Fruit fly (Drosophila melanogaster) whole organism, adult: Measurements from ENCODE around the gene CG4338.
A peak's percentile ranks its signal among the peaks of the same experiment; 100 is the strongest.

ENCODE experiments used
- CG11617 ChIP-seq: fragments of 200-800 bp; sonication (Bioruptor generic); optimal IDR thresholded peaks from 2 replicates; lab custom pipeline; 2017; ENCODE audit warnings: mild to moderate bottlenecking, missing biosample characterization, missing genetic modification reagents, missing genetic modification characterization
- CG12768 ChIP-seq: fragments of 200-800 bp; sonication (Bioruptor generic); optimal IDR thresholded peaks from 2 replicates; lab custom pipeline; 2017; ENCODE audit warnings: missing biosample characterization, missing genetic modification characterization, mild to moderate bottlenecking, moderate library complexity, missing genetic modification reagents
- CG14711 ChIP-seq: fragments of 200-800 bp; sonication (Bioruptor generic); optimal IDR thresholded peaks from 2 replicates; lab custom pipeline; 2018; ENCODE audit warnings: missing biosample characterization, mild to moderate bottlenecking, missing genetic modification characterization, moderate library complexity
- CG1620 ChIP-seq: fragments of 200-800 bp; sonication (Bioruptor generic); optimal IDR thresholded peaks from 2 replicates; lab custom pipeline; 2016; ENCODE audit warnings: missing biosample characterization, missing genetic modification characterization
- CG33017 ChIP-seq: fragments of 200-800 bp; sonication (Bioruptor generic); optimal IDR thresholded peaks from 2 replicates; lab custom pipeline; 2018; ENCODE audit warnings: missing biosample characterization, mild to moderate bottlenecking, missing genetic modification characterization, moderate library complexity
- CG5204 ChIP-seq: fragments of 200-800 bp; sonication (Bioruptor generic); optimal IDR thresholded peaks from 2 replicates; lab custom pipeline; 2016; ENCODE audit warnings: missing biosample characterization, missing genetic modification characterization
- CG7045 ChIP-seq: fragments of 200-800 bp; sonication (Bioruptor generic); optimal IDR thresholded peaks from 2 replicates; lab custom pipeline; 2017; ENCODE audit warnings: missing biosample characterization, mild to moderate bottlenecking, missing genetic modification characterization
- CG7101 ChIP-seq: fragments of 200-800 bp; sonication (Bioruptor generic); optimal IDR thresholded peaks from 2 replicates; lab custom pipeline; 2018; ENCODE audit warnings: missing biosample characterization, mild to moderate bottlenecking, missing genetic modification characterization, moderate library complexity
- Clk ChIP-seq: fragments of 200-800 bp; sonication (Bioruptor generic); optimal IDR thresholded peaks from 2 replicates; lab custom pipeline; 2017; ENCODE audit warnings: missing biosample characterization, missing genetic modification characterization
- Crg-1 ChIP-seq: fragments of 200-800 bp; sonication (Bioruptor generic); optimal IDR thresholded peaks from 2 replicates; lab custom pipeline; 2016; ENCODE audit warnings: missing biosample characterization, missing genetic modification characterization
- Hr96 ChIP-seq: fragments of 200-800 bp; sonication (Bioruptor generic); optimal IDR thresholded peaks from 2 replicates; lab custom pipeline; 2016; ENCODE audit warnings: missing biosample characterization, missing genetic modification characterization
- Mnt ChIP-seq: fragments of 200-800 bp; sonication (Bioruptor generic); optimal IDR thresholded peaks from 2 replicates; lab custom pipeline; 2016; ENCODE audit warnings: missing biosample characterization, mild to moderate bottlenecking, missing genetic modification characterization
- bab1 ChIP-seq: fragments of 200-800 bp; sonication (Bioruptor generic); optimal IDR thresholded peaks from 3 replicates; lab custom pipeline; 2019; ENCODE audit warnings: missing biosample characterization, mild to moderate bottlenecking, missing genetic modification characterization, moderate library complexity
- cic ChIP-seq: fragments of 200-800 bp; sonication (Bioruptor generic); optimal IDR thresholded peaks from 2 replicates; lab custom pipeline; 2017; ENCODE audit warnings: missing biosample characterization, mild to moderate bottlenecking, missing genetic modification characterization, moderate library complexity
- cnc ChIP-seq, 2 experiments: fragments of >200 bp; optimal IDR thresholded peaks; 2 replicates each; lab custom pipeline; 2017
- kay ChIP-seq: fragments of 200-800 bp; sonication (Bioruptor generic); peaks from one replicate; lab custom pipeline; 2016; ENCODE audit warnings: missing biosample characterization, missing genetic modification characterization, borderline replicate concordance
- ovo ChIP-seq: fragments of 200-800 bp; sonication (Bioruptor generic); optimal IDR thresholded peaks from 2 replicates; lab custom pipeline; 2016; ENCODE audit warnings: missing biosample characterization, missing genetic modification characterization
- pad ChIP-seq: fragments of 200-800 bp; sonication (Bioruptor generic); optimal IDR thresholded peaks from 3 replicates; lab custom pipeline; 2017; ENCODE audit warnings: missing biosample characterization, missing genetic modification characterization, mild to moderate bottlenecking, moderate library complexity, missing genetic modification reagents
- tj ChIP-seq: fragments of 200-800 bp; sonication (Bioruptor generic); optimal IDR thresholded peaks from 3 replicates; lab custom pipeline; 2017; ENCODE audit warnings: missing biosample characterization, mild to moderate bottlenecking, missing genetic modification characterization, moderate library complexity
- toe ChIP-seq: fragments of 200-800 bp; sonication (Bioruptor generic); optimal IDR thresholded peaks from 2 replicates; lab custom pipeline; 2016; ENCODE audit warnings: missing biosample characterization, missing genetic modification characterization

The CG4338 gene

dm6 chr3R:15288802-15289201, 13.5 kb downstream of the CG4338 start:
- TF ChIP-seq cic (no peak), CG7045 (no peak), Crg-1 (GFP tag; lab: Kevin White, UChicago) (no peak), Hr96 (GFP tag; lab: Kevin White, UChicago) (no peak), ovo (GFP tag; lab: Kevin White, UChicago) (no peak), tj (GFP tag; lab: Kevin White, UChicago) (no peak), CG33017 (tag; lab: Kevin White, UChicago) (no peak), bab1 (GFP tag; lab: Kevin White, UChicago) (no peak), cnc (optimal IDR thresholded peaks at IDR 0.05; lab: Kevin White, UChicago) (no peak), toe (GFP tag; lab: Kevin White, UChicago) (no peak), Mnt (no peak), Clk (GFP tag; lab: Kevin White, UChicago) (no peak), pad (GFP tag; lab: Kevin White, UChicago) (no peak), CG7101 (tag; lab: Kevin White, UChicago) (no peak), kay (GFP tag; lab: Kevin White, UChicago) (no peak), CG11617 (GFP tag; lab: Kevin White, UChicago) (no peak), CG5204 (GFP tag; lab: Kevin White, UChicago) (no peak), CG12768 (no peak)

DNA sequence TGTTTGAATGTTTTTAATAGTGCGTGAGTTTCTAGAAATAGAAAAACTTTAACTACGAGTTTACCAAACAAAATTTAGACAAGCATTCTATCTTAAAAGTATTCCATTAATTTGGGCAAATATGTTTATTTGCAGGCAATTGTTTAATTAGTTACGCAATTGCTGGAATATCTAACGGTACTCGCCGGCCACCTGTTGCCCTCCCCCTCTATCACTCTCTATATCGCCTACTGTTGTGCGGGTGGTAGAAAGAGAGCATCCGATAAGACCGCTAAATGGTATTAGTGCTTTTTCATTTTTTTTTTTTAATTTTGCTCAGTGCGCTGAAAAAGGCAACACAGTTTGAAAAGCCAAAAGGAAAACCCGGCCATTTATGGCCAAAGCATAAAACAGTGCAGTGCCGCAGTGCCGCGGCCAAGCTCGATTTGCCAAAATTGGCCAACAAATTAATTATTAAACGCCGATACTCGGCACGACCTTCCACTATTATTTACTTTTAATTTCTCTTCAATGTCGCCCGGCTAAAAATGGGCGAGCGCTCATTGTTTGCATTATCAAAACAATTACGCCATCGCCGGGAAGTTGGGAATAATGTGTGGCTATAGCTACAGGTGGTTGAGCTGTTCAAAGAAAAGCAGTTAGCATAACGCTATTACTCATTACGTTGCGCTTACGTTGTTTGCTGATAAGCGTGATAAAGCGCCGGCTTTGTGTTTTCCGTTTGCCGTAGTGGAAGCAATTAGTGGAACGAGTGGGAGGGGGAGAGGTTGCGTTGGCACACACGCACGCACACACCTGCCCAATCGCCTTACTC, 14.7 kb downstream of the CG4338 start:
- TF ChIP-seq ovo (GFP tag; lab: Kevin White, UChicago) (peak; percentile 98), bab1 (GFP tag; lab: Kevin White, UChicago) (no peak), CG7101 (tag; lab: Kevin White, UChicago) (no peak), CG1620 (no peak), pad (GFP tag; lab: Kevin White, UChicago) (peak; percentile 20), CG11617 (GFP tag; lab: Kevin White, UChicago) (no peak), CG33017 (tag; lab: Kevin White, UChicago) (no peak), CG12768 (no peak)

- TF ChIP-seq Clk (GFP tag; lab: Kevin White, UChicago) (no peak), pad (GFP tag; lab: Kevin White, UChicago) (peak; percentile 85), toe (GFP tag; lab: Kevin White, UChicago) (no peak), Hr96 (GFP tag; lab: Kevin White, UChicago) (no peak), CG12768 (peak; percentile 20), CG33017 (tag; lab: Kevin White, UChicago) (peak; percentile 15), CG7101 (tag; lab: Kevin White, UChicago) (peak; percentile 2), CG7045 (no peak), ovo (GFP tag; lab: Kevin White, UChicago) (peak; percentile 26), kay (GFP tag; lab: Kevin White, UChicago) (peak; percentile 95), Mnt (peak; percentile 41), bab1 (GFP tag; lab: Kevin White, UChicago) (no peak), cic (peak; percentile 53), tj (GFP tag; lab: Kevin White, UChicago) (peak; percentile 78), cnc (optimal IDR thresholded peaks at IDR 0.05; lab: Kevin White, UChicago) (no peak), CG5204 (GFP tag; lab: Kevin White, UChicago) (no peak), CG11617 (GFP tag; lab: Kevin White, UChicago) (no peak), Crg-1 (GFP tag; lab: Kevin White, UChicago) (no peak), CG1620 (peak; percentile 34), CG14711 (tag; lab: Kevin White, UChicago) (no peak)
Measured at dm6 chr3R:15290642-15291118, 15.4 kb downstream of the CG4338 start, which contains the start of gene CG45218. TSS of gene CG45218 (minus strand) at chr3R:15290799.

- TF ChIP-seq toe (GFP tag; lab: Kevin White, UChicago) (no peak), CG14711 (tag; lab: Kevin White, UChicago) (no peak), CG11617 (GFP tag; lab: Kevin White, UChicago) (no peak), cic (no peak), CG1620 (no peak), Crg-1 (GFP tag; lab: Kevin White, UChicago) (peak; percentile 15), CG33017 (tag; lab: Kevin White, UChicago) (no peak), pad (GFP tag; lab: Kevin White, UChicago) (peak; percentile 15), kay (GFP tag; lab: Kevin White, UChicago) (no peak), ovo (GFP tag; lab: Kevin White, UChicago) (no peak), CG12768 (no peak), bab1 (GFP tag; lab: Kevin White, UChicago) (peak; percentile 7), CG7101 (tag; lab: Kevin White, UChicago) (no peak), CG5204 (GFP tag; lab: Kevin White, UChicago) (no peak), Mnt (no peak), Hr96 (GFP tag; lab: Kevin White, UChicago) (no peak), Clk (GFP tag; lab: Kevin White, UChicago) (no peak), CG7045 (no peak)
Measured at dm6 chr3R:15291551-15292223, 16.4 kb downstream of the CG4338 start.
